Fruit fly (Drosophila melanogaster) whole organism, embryonic: ENCODE measurements around the gene Cyp9f2.

ENCODE experiments used
- Bgb ChIP-seq: fragments of 200-800 bp; sonication (Bioruptor generic); IDR thresholded peaks from 2 replicates; pipeline ENCODE4 v1.3.6; 2022; ENCODE audit warnings: missing biosample characterization, missing genetic modification characterization; ENCODE audit not compliant: partially characterized antibody
- CG12769 ChIP-seq: fragments of 200-800 bp; sonication (Bioruptor generic); optimal IDR thresholded peaks from 2 replicates; lab custom pipeline; 2019; ENCODE audit warnings: missing biosample characterization, mild to moderate bottlenecking, missing genetic modification characterization, moderate library complexity
- CG2129 ChIP-seq: fragments of 200-800 bp; sonication (Bioruptor generic); IDR thresholded peaks from 2 replicates; pipeline ENCODE4 v1.3.6; 2022; ENCODE audit warnings: missing biosample characterization, missing genetic modification characterization; ENCODE audit not compliant: partially characterized antibody
- CG32772 ChIP-seq: fragments of 200-800 bp; sonication (Bioruptor generic); IDR thresholded peaks from 2 replicates; pipeline ENCODE4 v1.3.6; 2022; ENCODE audit warnings: missing biosample characterization, missing genetic modification characterization
- CG7987 ChIP-seq: fragments of 200-800 bp; sonication (Bioruptor generic); optimal IDR thresholded peaks from 2 replicates; lab custom pipeline; 2018; ENCODE audit warnings: missing biosample characterization, mild to moderate bottlenecking, missing genetic modification characterization, moderate library complexity
- bowl ChIP-seq: fragments of 200-800 bp; sonication (Bioruptor generic); IDR thresholded peaks from 2 replicates; pipeline ENCODE4 v1.3.6; 2022; ENCODE audit warnings: missing biosample characterization, missing genetic modification characterization
- p53 ChIP-seq: fragments of 200-800 bp; sonication (Bioruptor generic); optimal IDR thresholded peaks from 2 replicates; lab custom pipeline; 2016; ENCODE audit warnings: missing biosample characterization, missing genetic modification characterization

dm6 chr3R:12395880-12396279 is 9.9 kb downstream of the Cyp9f2 start, which contains the start of the genes CG10096 and CG10097:
- no peak for TF ChIP-seq p53 (GFP tag; lab: Kevin White, UChicago)
- no peak for TF ChIP-seq CG32772 (GFP tag; lab: Robert Waterston, UW)
- no peak for TF ChIP-seq CG7987 (GFP tag; lab: Kevin White, UChicago)
- TF ChIP-seq CG2129 (GFP tag; lab: Robert Waterston, UW), result no peak
- TF ChIP-seq Bgb, result no peak
- TF ChIP-seq CG12769 (tag; lab: Kevin White, UChicago), result no peak
- TF ChIP-seq bowl (GFP tag; lab: Robert Waterston, UW), result no peak
